Worm (Caenorhabditis elegans) whole organism, midembryonic: ENCODE results near the gene srx-58.

Source experiments
- cog-1 ChIP-seq: sonication (generic microtip); optimal IDR thresholded peaks from 2 replicates; lab custom pipeline; 2016; ENCODE audit warnings: missing genetic modification characterization, missing compliant biosample characterization
- flt-1 ChIP-seq: fragments of 200-800 bp; sonication (Bioruptor generic); IDR thresholded peaks from 2 replicates; pipeline ENCODE4 v1.3.6; 2022; ENCODE audit warnings: missing genetic modification characterization, missing compliant biosample characterization
- ref-1 ChIP-seq: fragments of 200-800 bp; sonication (Bioruptor generic); conservative IDR thresholded peaks from 2 replicates; pipeline ENCODE4 v1.3.6; 2022; ENCODE audit warnings: missing genetic modification reagents, missing genetic modification characterization, missing compliant biosample characterization

- no peak for TF ChIP-seq ref-1 (GFP tag; lab: Robert Waterston, UW)
- no peak for TF ChIP-seq flt-1 (GFP tag; lab: Robert Waterston, UW)
- TF ChIP-seq cog-1 (tag; lab: Kevin White, UChicago), result no peak
These were observed 28.4 kb downstream of the srx-58 start, which contains the start of gene dhs-23 for ce11 chrV:15380857-15381256.
